Fruit fly (Drosophila melanogaster): ENCODE measurements around the gene Jasper.

Jasper gene

DNA sequence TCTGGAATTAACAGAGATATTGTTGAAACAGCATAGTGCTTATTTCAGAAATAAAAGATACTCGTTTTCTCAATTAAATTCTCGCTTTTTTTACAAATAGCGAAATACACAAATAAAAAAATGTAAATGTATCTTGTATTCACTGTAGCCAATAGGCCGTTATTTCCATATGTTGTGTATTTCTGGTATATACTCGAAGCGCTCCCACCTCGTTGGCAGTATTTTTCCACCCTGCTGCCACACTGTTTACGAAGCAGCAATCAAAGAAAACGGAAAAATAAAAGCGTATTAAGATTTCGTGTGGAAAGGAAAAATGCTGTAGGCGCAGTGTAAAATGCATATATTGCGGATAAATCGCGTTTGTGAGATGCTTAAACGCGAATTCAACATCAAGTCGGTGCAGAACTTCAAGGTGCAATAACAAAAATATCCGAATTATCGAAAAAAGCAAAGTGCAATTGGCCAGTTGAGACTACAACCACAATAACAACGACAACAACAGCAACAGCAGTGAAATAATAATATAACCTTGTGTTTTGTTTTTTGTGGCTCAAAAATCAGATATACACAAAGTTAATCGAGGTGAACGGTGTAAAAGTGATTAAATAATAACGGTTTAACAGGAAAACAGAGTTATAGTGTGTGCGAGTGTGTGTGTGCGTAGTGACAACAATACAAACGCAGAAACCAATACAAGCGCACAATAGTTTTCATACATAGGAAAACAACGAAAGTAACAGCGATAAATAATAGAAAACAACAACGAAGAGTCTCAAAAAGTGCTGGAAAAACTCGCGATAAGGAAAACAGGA is 5.9 kb downstream of the Jasper start, which contains the start of gene sima (continued):
- TF ChIP-seq CG15479 (GFP tag; optimal IDR thresholded peaks at IDR 0.05) (no peak), CG30020 (tag; optimal IDR thresholded peaks at IDR 0.05) (peak; percentile 40), nerfin-2 (GFP tag; IDR thresholded peaks at IDR 0.05; ENCODE audit: partially characterized antibody) (no peak), CG17359 (tag; optimal IDR thresholded peaks at IDR 0.05) (peak; percentile 41), CG10321 (GFP tag; IDR thresholded peaks at IDR 0.05) (no peak), so (GFP tag; IDR thresholded peaks at IDR 0.05) (no peak), CG4730 (GFP tag; IDR thresholded peaks at IDR 0.05) (peak; percentile 20; the same call in 1 of the 2 replicates), sd (tag; optimal IDR thresholded peaks at IDR 0.05) (no peak), knrl (GFP tag; IDR thresholded peaks at IDR 0.05; ENCODE audit: partially characterized antibody) (no peak; the same call in 2 of the 3 replicates), CG17385 (GFP tag; optimal IDR thresholded peaks at IDR 0.05) (no peak), CG8388 (GFP tag; optimal IDR thresholded peaks at IDR 0.05) (peak; percentile 44), CG30403 (GFP tag; optimal IDR thresholded peaks at IDR 0.05) (peak; percentile 37), CG6254 (GFP tag; optimal IDR thresholded peaks at IDR 0.05) (no peak), CG8290 (GFP tag; optimal IDR thresholded peaks at IDR 0.05) (no peak), CG8290 (tag; optimal IDR thresholded peaks at IDR 0.05) (peak in 1 of 2 experiments; percentile 66), gfzf (GFP tag; optimal IDR thresholded peaks at IDR 0.05) (peak; percentile 96), dmrt99B (tag; optimal IDR thresholded peaks at IDR 0.05) (peak; percentile 34), stwl (tag; optimal IDR thresholded peaks at IDR 0.05) (peak; percentile 65), nau (GFP tag; optimal IDR thresholded peaks at IDR 0.05) (no peak), mld (GFP tag; IDR thresholded peaks at IDR 0.05; ENCODE audit: partially characterized antibody) (no peak), gcm2 (GFP tag; optimal IDR thresholded peaks at IDR 0.05) (no peak), CG2712 (tag; optimal IDR thresholded peaks at IDR 0.05) (peak; percentile 54), yki (optimal IDR thresholded peaks at IDR 0.05) (no peak), trem (tag; optimal IDR thresholded peaks at IDR 0.05) (peak; percentile 64), CG43689 (GFP tag; IDR thresholded peaks at IDR 0.05) (no peak), ro (GFP tag; IDR thresholded peaks at IDR 0.05) (no peak), CG7928 (GFP tag; optimal IDR thresholded peaks at IDR 0.05) (no peak), CG12744 (GFP tag; optimal IDR thresholded peaks at IDR 0.05) (peak; percentile 14), CG17568 (GFP tag; optimal IDR thresholded peaks at IDR 0.05) (peak; percentile 13), CG6654 (GFP tag; optimal IDR thresholded peaks at IDR 0.05) (no peak), ato (GFP tag; IDR thresholded peaks at IDR 0.05; ENCODE audit: partially characterized antibody) (no peak), lov (optimal IDR thresholded peaks at IDR 0.05) (no peak), lov (GFP tag; IDR thresholded peaks at IDR 0.05) (no peak), CG7357 (GFP tag; IDR thresholded peaks at IDR 0.05) (no peak), CHES-1-like (GFP tag; optimal IDR thresholded peaks at IDR 0.05) (no peak), dan (GFP tag; IDR thresholded peaks at IDR 0.05) (no peak), CG10462 (GFP tag; optimal IDR thresholded peaks at IDR 0.05) (peak; percentile 91), psq (GFP tag; optimal IDR thresholded peaks at IDR 0.05) (peak; percentile 98), lab (GFP tag; optimal IDR thresholded peaks at IDR 0.05) (peak; percentile 37), sr (GFP tag; IDR thresholded peaks at IDR 0.05) (no peak), CG8359 (GFP tag; optimal IDR thresholded peaks at IDR 0.05; ENCODE audit: borderline replicate concordance) (no peak), CG8089 (GFP tag; optimal IDR thresholded peaks at IDR 0.05) (no peak), CG10274 (GFP tag; optimal IDR thresholded peaks at IDR 0.05) (no peak), CG7786 (GFP tag; optimal IDR thresholded peaks at IDR 0.05) (no peak), ems (GFP tag; optimal IDR thresholded peaks at IDR 0.05) (peak; percentile 18), CG15514 (GFP tag; optimal IDR thresholded peaks at IDR 0.05) (peak; percentile 57), Fer3 (tag; optimal IDR thresholded peaks at IDR 0.05) (peak; percentile 12), bcd (GFP tag; optimal IDR thresholded peaks at IDR 0.05) (peak; percentile 16), CG6791 (GFP tag; IDR thresholded peaks at IDR 0.05; ENCODE audit: partially characterized antibody) (0 out of 3 replicates have a peak, but pooled peaks have one; percentile 31)
